Worm (Caenorhabditis elegans): Measurements from ENCODE around the gene pnk-4.

DNA sequence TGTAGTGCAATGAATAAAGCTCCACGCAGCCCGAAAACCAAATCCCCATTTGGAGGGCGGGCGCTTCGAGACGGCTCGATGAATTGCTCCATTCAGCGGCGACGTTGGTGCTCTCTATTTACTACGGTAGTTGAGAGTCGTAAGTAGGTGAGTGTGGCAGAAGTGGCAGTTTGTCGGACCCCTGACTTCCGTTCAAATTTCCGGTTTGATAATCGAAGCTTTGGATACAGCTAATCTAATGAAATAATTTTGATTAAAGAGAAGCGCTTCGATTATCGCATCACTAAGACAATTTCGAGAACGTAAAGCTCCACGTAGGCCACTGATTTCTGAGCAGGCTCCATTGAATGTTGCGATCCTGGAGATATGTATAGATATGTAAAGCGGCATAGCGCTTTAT, 3.1 kb upstream of the pnk-4 start, which contains the start of gene ets-5:
- no peak for TF ChIP-seq pes-1 (GFP tag; IDR thresholded peaks at IDR 0.05)
- TF ChIP-seq tbx-11 (GFP tag; IDR thresholded peaks at IDR 0.05): no peak
- no peak for TF ChIP-seq ama-1 (optimal IDR thresholded peaks at IDR 0.05)
- TF ChIP-seq hnd-1 (tag; optimal IDR thresholded peaks at IDR 0.05): no peak

All from whole organism, early embryonic.